Worm (Caenorhabditis elegans) whole organism, L4 larva: ENCODE data around the gene F42A6.2.
"Not testable (repeated sequence)": the region's sequence is repeated elsewhere in the genome, so short reads cannot be mapped to it uniquely, and the experiment has no call there.

Source experiments
- F37D6.2 ChIP-seq: sonication (generic microtip); optimal IDR thresholded peaks from 2 replicates; lab custom pipeline; 2016; ENCODE audit warnings: mild to moderate bottlenecking, missing genetic modification characterization, missing compliant biosample characterization
- F44E2.7 ChIP-seq: fragments of 200-800 bp; sonication (Bioruptor generic); IDR thresholded peaks from 2 replicates; pipeline ENCODE4 v2.1.2; 2022; ENCODE audit warnings: missing genetic modification characterization, missing compliant biosample characterization
- T26A8.4 ChIP-seq: fragments of 200-800 bp; sonication (Bioruptor generic); IDR thresholded peaks from 2 replicates; pipeline ENCODE4 v1.3.6; 2022; ENCODE audit warnings: missing genetic modification characterization, missing compliant biosample characterization
- Y48G9A.11 ChIP-seq: fragments of 200-800 bp; sonication (Bioruptor generic); IDR thresholded peaks from 2 replicates; pipeline ENCODE4 v1.3.6; 2022; ENCODE audit warnings: missing genetic modification reagents, missing genetic modification characterization, missing compliant biosample characterization
- Y5F2A.4 ChIP-seq: fragments of 200-800 bp; sonication (Bioruptor generic); optimal IDR thresholded peaks from 2 replicates; lab custom pipeline; 2018; ENCODE audit warnings: mild to moderate bottlenecking, missing genetic modification characterization, missing compliant biosample characterization
- Y75B8A.6 ChIP-seq: fragments of 200-800 bp; sonication (Bioruptor generic); IDR thresholded peaks from 2 replicates; pipeline ENCODE4 v1.3.6; 2022; ENCODE audit warnings: missing genetic modification reagents, missing genetic modification characterization, missing compliant biosample characterization
- arid-1 ChIP-seq: fragments of 200-800 bp; sonication (Bioruptor generic); conservative IDR thresholded peaks from 2 replicates; pipeline ENCODE4 v1.3.6; 2022; ENCODE audit warnings: missing genetic modification reagents, missing genetic modification characterization, missing compliant biosample characterization
- ceh-20 ChIP-seq: fragments of 200-800 bp; sonication (Bioruptor generic); IDR thresholded peaks from 2 replicates; pipeline ENCODE4 v1.3.6; 2022; ENCODE audit warnings: missing genetic modification reagents, missing genetic modification characterization, missing compliant biosample characterization
- ceh-44 ChIP-seq: fragments of 200-800 bp; sonication (Bioruptor generic); IDR thresholded peaks from 2 replicates; pipeline ENCODE4 v1.3.6; 2022; ENCODE audit warnings: missing genetic modification reagents, missing genetic modification characterization, missing compliant biosample characterization
- ceh-62 ChIP-seq: sonication (generic microtip); optimal IDR thresholded peaks from 2 replicates; lab custom pipeline; 2017; ENCODE audit warnings: missing biosample characterization, missing genetic modification characterization
- ctbp-1 ChIP-seq: fragments of 200-800 bp; sonication (Bioruptor generic); IDR thresholded peaks from 2 replicates; pipeline ENCODE4 v1.3.6; 2022; ENCODE audit warnings: missing genetic modification reagents, missing genetic modification characterization, missing compliant biosample characterization
- dmd-6 ChIP-seq: fragments of 200-800 bp; sonication (Bioruptor generic); IDR thresholded peaks from 2 replicates; pipeline ENCODE4 v1.3.6; 2022; ENCODE audit warnings: missing genetic modification reagents, missing genetic modification characterization, missing compliant biosample characterization
- dmd-9 ChIP-seq: fragments of 200-800 bp; sonication (Bioruptor generic); IDR thresholded peaks from 2 replicates; pipeline ENCODE4 v1.3.6; 2022; ENCODE audit warnings: missing genetic modification reagents, missing genetic modification characterization, missing compliant biosample characterization
- dpl-1 ChIP-seq: fragments of 150-350 bp; optimal IDR thresholded peaks from 2 replicates; lab custom pipeline; 2014; ENCODE audit warnings: missing biosample characterization, missing genetic modification reagents, missing genetic modification characterization
- duxl-1 ChIP-seq: sonication (generic microtip); optimal IDR thresholded peaks from 2 replicates; lab custom pipeline; 2016; ENCODE audit warnings: mild to moderate bottlenecking, missing genetic modification characterization, moderate library complexity, missing compliant biosample characterization; ENCODE audit not compliant: poor library complexity
- egl-27 ChIP-seq: sonication (generic microtip); optimal IDR thresholded peaks from 3 replicates; lab custom pipeline; 2017; ENCODE audit warnings: missing biosample characterization, missing genetic modification reagents, missing genetic modification characterization
- egl-43 ChIP-seq: fragments of 200-800 bp; sonication (Bioruptor generic); IDR thresholded peaks from 2 replicates; pipeline ENCODE4 v1.3.6; 2022; ENCODE audit warnings: missing genetic modification reagents, missing genetic modification characterization, missing compliant biosample characterization
- hlh-30 ChIP-seq: sonication (generic microtip); optimal IDR thresholded peaks from 2 replicates; lab custom pipeline; 2017; ENCODE audit warnings: antibody characterized with exemption, mild to moderate bottlenecking, missing genetic modification characterization, missing compliant biosample characterization; ENCODE audit not compliant: insufficient read depth
- hmg-1.1 ChIP-seq: fragments of 200-800 bp; sonication (Bioruptor generic); IDR thresholded peaks from 2 replicates; pipeline ENCODE4 v1.3.6; 2022; ENCODE audit warnings: missing genetic modification reagents, missing genetic modification characterization, missing compliant biosample characterization
- lin-1 ChIP-seq: fragments of 200-800 bp; sonication (Bioruptor generic); IDR thresholded peaks from 2 replicates; pipeline ENCODE4 v1.3.6; 2022; ENCODE audit warnings: missing genetic modification reagents, missing genetic modification characterization, missing compliant biosample characterization
- lin-29 ChIP-seq: fragments of 200-800 bp; sonication (Bioruptor generic); IDR thresholded peaks from 2 replicates; pipeline ENCODE4 v1.3.6; 2022; ENCODE audit warnings: missing genetic modification reagents, missing genetic modification characterization, missing compliant biosample characterization
- lir-3 ChIP-seq: sonication (generic microtip); optimal IDR thresholded peaks from 2 replicates; lab custom pipeline; 2016; ENCODE audit warnings: mild to moderate bottlenecking, missing genetic modification characterization, missing compliant biosample characterization
- lsy-2 ChIP-seq, 2 experiments: fragments of 150-350 bp in 1 of 2; sonication (generic microtip) in 1 of 2; optimal IDR thresholded peaks; 2 replicates each; lab custom pipeline; 2014 to 2017; ENCODE audit warnings: missing biosample characterization in 2 of 2, missing genetic modification characterization in 2 of 2
- madf-5 ChIP-seq, 2 experiments: fragments of 200-800 bp; sonication (Bioruptor generic); IDR thresholded peaks; 2 replicates each; pipeline ENCODE4 v1.3.6; 2022; ENCODE audit warnings: missing compliant biosample characterization in 2 of 2, missing genetic modification characterization in 2 of 2
- mdt-29 ChIP-seq: fragments of 200-800 bp; sonication (Bioruptor generic); IDR thresholded peaks from 2 replicates; pipeline ENCODE4 v1.3.6; 2022; ENCODE audit warnings: missing genetic modification reagents, missing genetic modification characterization, missing compliant biosample characterization
- mep-1 ChIP-seq: fragments of 150-350 bp; sonication (generic microtip); optimal IDR thresholded peaks from 3 replicates; lab custom pipeline; 2014; ENCODE audit warnings: missing biosample characterization, missing genetic modification characterization
- mes-2 ChIP-seq: sonication (generic microtip); optimal IDR thresholded peaks from 2 replicates; lab custom pipeline; 2016; ENCODE audit warnings: missing genotype, mild to moderate bottlenecking, missing genetic modification characterization, missing compliant biosample characterization; ENCODE audit not compliant: poor library complexity, severe bottlenecking
- mxl-2 ChIP-seq: fragments of 200-800 bp; sonication (Bioruptor generic); conservative IDR thresholded peaks from 2 replicates; pipeline ENCODE4 v1.3.6; 2022; ENCODE audit warnings: missing genetic modification reagents, missing genetic modification characterization, missing compliant biosample characterization
- nhr-102 ChIP-seq: sonication (generic microtip); optimal IDR thresholded peaks from 2 replicates; lab custom pipeline; 2016; ENCODE audit warnings: mild to moderate bottlenecking, missing genetic modification characterization, moderate library complexity, missing compliant biosample characterization
- nhr-11 ChIP-seq: fragments of 150-350 bp; optimal IDR thresholded peaks from 2 replicates; lab custom pipeline; 2014; ENCODE audit warnings: missing biosample characterization, missing genetic modification characterization
- nhr-28 ChIP-seq: fragments of 150-350 bp; optimal IDR thresholded peaks from 2 replicates; lab custom pipeline; 2014; ENCODE audit warnings: missing biosample characterization, missing genetic modification characterization
- nhr-42 ChIP-seq: fragments of 200-800 bp; sonication (Bioruptor generic); IDR thresholded peaks from 2 replicates; pipeline ENCODE4 v1.3.6; 2022; ENCODE audit warnings: missing genetic modification characterization, missing compliant biosample characterization
- nhr-48 ChIP-seq: sonication (generic microtip); optimal IDR thresholded peaks from 2 replicates; lab custom pipeline; 2016; ENCODE audit warnings: mild to moderate bottlenecking, missing genetic modification characterization, missing compliant biosample characterization
- nhr-6 ChIP-seq: fragments of 150-350 bp; optimal IDR thresholded peaks from 2 replicates; lab custom pipeline; 2014; ENCODE audit warnings: missing biosample characterization, missing genetic modification characterization
- nhr-77 ChIP-seq: fragments of 150-350 bp; optimal IDR thresholded peaks from 2 replicates; lab custom pipeline; 2014; ENCODE audit warnings: missing biosample characterization, missing genetic modification characterization
- pha-4 ChIP-seq, 2 experiments: fragments of 150-350 bp in 1 of 2; fragments of 200-800 bp in 1 of 2; sonication (Bioruptor generic) in 1 of 2; IDR thresholded peaks in 1 of 2; optimal IDR thresholded peaks in 1 of 2; 2 replicates each; pipeline versions ENCODE4 v1.3.6 to Lab custom; 2014 to 2022; ENCODE audit warnings: missing genetic modification characterization in 2 of 2, missing genetic modification reagents in 2 of 2, missing biosample characterization in 1 of 2, missing compliant biosample characterization in 1 of 2
- php-3 ChIP-seq: fragments of 200-800 bp; sonication (Bioruptor generic); IDR thresholded peaks from 2 replicates; pipeline ENCODE4 v1.3.6; 2022; ENCODE audit warnings: missing genetic modification reagents, missing genetic modification characterization, missing compliant biosample characterization
- pqm-1 ChIP-seq: sonication (generic microtip); optimal IDR thresholded peaks from 2 replicates; lab custom pipeline; 2017; ENCODE audit warnings: missing biosample characterization, missing genetic modification characterization
- saeg-2 ChIP-seq: fragments of 200-800 bp; sonication (Bioruptor generic); IDR thresholded peaks from 2 replicates; pipeline ENCODE4 v1.3.6; 2022; ENCODE audit warnings: missing genetic modification reagents, missing genetic modification characterization, missing compliant biosample characterization
- set-16 ChIP-seq: fragments of 200-800 bp; sonication (Bioruptor generic); IDR thresholded peaks from 2 replicates; pipeline ENCODE4 v1.3.6; 2022; ENCODE audit warnings: missing genetic modification reagents, missing genetic modification characterization, missing compliant biosample characterization
- snpc-1.2 ChIP-seq: fragments of 200-800 bp; sonication (Bioruptor generic); IDR thresholded peaks from 2 replicates; pipeline ENCODE4 v1.3.6; 2022; ENCODE audit warnings: missing genetic modification reagents, missing genetic modification characterization, missing compliant biosample characterization
- spr-1 ChIP-seq: sonication (generic microtip); optimal IDR thresholded peaks from 2 replicates; lab custom pipeline; 2016; ENCODE audit warnings: mild to moderate bottlenecking, missing genetic modification characterization, missing compliant biosample characterization
- spr-3 ChIP-seq: fragments of 200-800 bp; sonication (Bioruptor generic); optimal IDR thresholded peaks from 2 replicates; lab custom pipeline; 2018; ENCODE audit warnings: mild to moderate bottlenecking, missing genetic modification characterization, missing compliant biosample characterization
- tra-1 ChIP-seq: fragments of 200-800 bp; sonication (Bioruptor generic); IDR thresholded peaks from 2 replicates; pipeline ENCODE4 v1.3.6; 2022; ENCODE audit warnings: missing genetic modification reagents, missing genetic modification characterization, missing compliant biosample characterization
- vab-7 ChIP-seq: fragments of 200-800 bp; sonication (Bioruptor generic); IDR thresholded peaks from 2 replicates; pipeline ENCODE4 v1.3.6; 2022; ENCODE audit warnings: missing genetic modification reagents, missing genetic modification characterization, missing compliant biosample characterization
- zfp-3 ChIP-seq: fragments of 200-800 bp; sonication (Bioruptor generic); conservative IDR thresholded peaks from 2 replicates; pipeline ENCODE4 v1.3.6; 2022; ENCODE audit warnings: missing genetic modification reagents, missing genetic modification characterization, missing compliant biosample characterization
- ztf-7 ChIP-seq: fragments of 150-350 bp; optimal IDR thresholded peaks from 2 replicates; lab custom pipeline; 2014; ENCODE audit warnings: missing biosample characterization, missing genetic modification characterization

Gene F42A6.2

ce11 chrIV:3311243-3311642, 30.0 kb upstream of the F42A6.2 start, which contains the start of gene zip-11 (continued):
- TF ChIP-seq nhr-42 (GFP tag; lab: Robert Waterston, UW): no peak
- no peak for TF ChIP-seq pha-4 (GFP tag; IDR thresholded peaks at IDR 0.05; lab: Robert Waterston, UW)
- no peak for TF ChIP-seq pha-4 (tag; optimal IDR thresholded peaks at IDR 0.05; lab: Kevin White, UChicago)
- no peak for TF ChIP-seq lir-3 (tag; lab: Kevin White, UChicago)
- peak; percentile 62 for TF ChIP-seq nhr-48 (tag; lab: Kevin White, UChicago)
- TF ChIP-seq duxl-1: peak; percentile 51
- TF ChIP-seq egl-27 (tag; lab: Kevin White, UChicago): no peak
- TF ChIP-seq Y5F2A.4: no peak
- no peak for TF ChIP-seq nhr-6 (tag; lab: Kevin White, UChicago)
- peak; percentile 38 for TF ChIP-seq nhr-11 (tag; lab: Kevin White, UChicago)
- no peak for TF ChIP-seq saeg-2 (GFP tag; lab: Robert Waterston, UW)
- peak; percentile 92 for TF ChIP-seq set-16 (GFP tag; lab: Robert Waterston, UW)
- peak; percentile 54; the same call in 1 of the 2 replicates for TF ChIP-seq arid-1 (GFP tag; lab: Robert Waterston, UW)
- TF ChIP-seq T26A8.4: peak; percentile 40; the same call in 1 of the 2 replicates
- TF ChIP-seq ceh-62 (tag; lab: Kevin White, UChicago): no peak
- TF ChIP-seq mxl-2 (GFP tag; lab: Robert Waterston, UW): no peak
- TF ChIP-seq pqm-1 (tag; lab: Kevin White, UChicago): no peak
- no peak for TF ChIP-seq ztf-7 (tag; lab: Kevin White, UChicago)
- peak; percentile 40 for TF ChIP-seq hlh-30 (tag; lab: Kevin White, UChicago)
- no peak for TF ChIP-seq Y75B8A.6 (GFP tag; lab: Robert Waterston, UW)
- TF ChIP-seq F37D6.2 (tag; lab: Kevin White, UChicago): peak; percentile 21
- no peak for TF ChIP-seq zfp-3

- TF ChIP-seq tra-1 (GFP tag; lab: Robert Waterston, UW) (peak; percentile 96), mxl-2 (GFP tag; lab: Robert Waterston, UW) (0 out of 2 replicates have a peak, but pooled peaks have one; percentile 47), F44E2.7 (GFP tag; lab: Robert Waterston, UW) (peak; percentile 72; the same call in 1 of the 2 replicates), mdt-29 (GFP tag; lab: Robert Waterston, UW) (peak; percentile 96), ceh-20 (GFP tag; lab: Robert Waterston, UW) (peak; percentile 96), saeg-2 (GFP tag; lab: Robert Waterston, UW) (peak; percentile 94), Y75B8A.6 (GFP tag; lab: Robert Waterston, UW) (peak; percentile 83; the same call in 1 of the 2 replicates), dpl-1 (GFP tag; lab: Kevin White, UChicago) (peak; percentile 56), hmg-1.1 (GFP tag; lab: Robert Waterston, UW) (peak; percentile 90), php-3 (GFP tag; lab: Robert Waterston, UW) (peak; percentile 96), nhr-28 (peak; percentile 6), mep-1 (tag; lab: Kevin White, UChicago) (peak; percentile 20), madf-5 (GFP tag; IDR thresholded peaks at IDR 0.05; lab: Robert Waterston, UW) (peak in 1 of 2 experiments; percentile 86; a peak in 1 of 4 replicates), vab-7 (peak; percentile 77), arid-1 (GFP tag; lab: Robert Waterston, UW) (peak; percentile 84), dmd-6 (GFP tag; lab: Robert Waterston, UW) (peak; percentile 98), pha-4 (GFP tag; IDR thresholded peaks at IDR 0.05; lab: Robert Waterston, UW) (peak; percentile 96; the same call in 1 of the 2 replicates), lin-29 (GFP tag; lab: Robert Waterston, UW) (peak; percentile 96), dmd-9 (GFP tag; lab: Robert Waterston, UW) (peak; percentile 97), duxl-1 (peak; percentile 64), lin-1 (GFP tag; lab: Robert Waterston, UW) (peak; percentile 93), nhr-77 (tag; lab: Kevin White, UChicago) (peak; percentile 38), lsy-2 (tag; optimal IDR thresholded peaks at IDR 0.05; lab: Kevin White, UChicago) (peak; percentile 78 to 92), Y48G9A.11 (GFP tag; lab: Robert Waterston, UW) (peak; percentile 94), egl-43 (GFP tag; lab: Robert Waterston, UW) (peak; percentile 89), nhr-102 (tag; lab: Kevin White, UChicago) (peak; percentile 88), snpc-1.2 (GFP tag; lab: Robert Waterston, UW) (peak; percentile 88), spr-1 (tag; lab: Kevin White, UChicago) (peak; percentile 66), spr-3 (GFP tag; lab: Kevin White, UChicago) (peak; percentile 54), ctbp-1 (GFP tag; lab: Robert Waterston, UW) (peak; percentile 79), mes-2 (tag; lab: Kevin White, UChicago) (peak; percentile 78), ceh-44 (GFP tag; lab: Robert Waterston, UW) (0 out of 2 replicates have a peak, but pooled peaks have one; percentile 44), nhr-48 (tag; lab: Kevin White, UChicago) (peak; percentile 63)
- not testable (repeated sequence) for TF ChIP-seq pha-4 (tag; optimal IDR thresholded peaks at IDR 0.05; lab: Kevin White, UChicago)
Observed at ce11 chrIV:3313311-3313710, 28.0 kb upstream of the F42A6.2 start.
